Worm (Caenorhabditis elegans) whole organism, early embryonic: ENCODE data around the gene srh-271.
"Not testable (repeated sequence)": the region's sequence is repeated elsewhere in the genome, so short reads cannot be mapped to it uniquely, and the experiment has no call there.

Experiments used
- B0310.2 ChIP-seq: sonication (generic microtip); optimal IDR thresholded peaks from 2 replicates; lab custom pipeline; 2016; ENCODE audit warnings: mild to moderate bottlenecking, missing genetic modification characterization, missing compliant biosample characterization
- F13C5.2 ChIP-seq: sonication (generic microtip); optimal IDR thresholded peaks from 2 replicates; lab custom pipeline; 2017; ENCODE audit warnings: mild to moderate bottlenecking, missing genetic modification characterization, inconsistent platforms, missing compliant biosample characterization
- ama-1 ChIP-seq: fragments of 150-350 bp; optimal IDR thresholded peaks from 2 replicates; lab custom pipeline; 2014
- ceh-13 ChIP-seq: fragments of 200-800 bp; sonication (Bioruptor generic); optimal IDR thresholded peaks from 2 replicates; lab custom pipeline; 2018; ENCODE audit warnings: mild to moderate bottlenecking, missing genetic modification characterization, missing compliant biosample characterization
- flt-1 ChIP-seq: fragments of 200-800 bp; sonication (Bioruptor generic); IDR thresholded peaks from 2 replicates; pipeline ENCODE4 v1.3.6; 2022; ENCODE audit warnings: missing genetic modification characterization, missing compliant biosample characterization
- hmg-4 ChIP-seq: fragments of 200-800 bp; sonication (Bioruptor generic); optimal IDR thresholded peaks from 2 replicates; lab custom pipeline; 2018; ENCODE audit warnings: mild to moderate bottlenecking, missing genetic modification characterization, missing compliant biosample characterization
- tbx-11 ChIP-seq: fragments of 200-800 bp; sonication (Bioruptor generic); IDR thresholded peaks from 2 replicates; pipeline ENCODE4 v1.3.6; 2022; ENCODE audit warnings: missing genetic modification characterization, missing compliant biosample characterization

DNA sequence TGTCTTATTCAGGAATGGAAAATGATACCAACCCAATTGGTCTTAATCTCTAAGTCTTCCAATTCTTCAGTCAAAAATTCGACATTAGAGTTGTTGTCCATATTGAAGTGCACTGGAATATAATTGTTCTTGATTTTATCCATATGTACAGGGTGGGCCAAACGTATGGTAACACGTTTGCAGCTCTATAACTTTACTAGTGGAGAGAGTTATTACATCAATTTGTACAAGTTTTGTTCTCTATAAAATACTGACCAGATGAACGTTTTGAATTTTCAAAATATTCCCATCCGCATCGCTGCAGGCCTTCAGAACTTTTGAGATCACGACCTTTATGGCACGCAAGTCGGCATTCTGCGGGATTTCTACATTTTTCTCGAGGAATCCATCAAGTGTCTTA lies 22.9 kb downstream of the srh-271 start, which contains the start of gene F53E10.5:
- TF ChIP-seq ceh-13 (GFP tag; lab: Kevin White, UChicago); flt-1 (GFP tag; lab: Robert Waterston, UW); tbx-11 (GFP tag; lab: Robert Waterston, UW); B0310.2 (tag; lab: Kevin White, UChicago); F13C5.2 (tag; lab: Kevin White, UChicago); ama-1; hmg-4 (GFP tag; lab: Kevin White, UChicago): not testable (repeated sequence)
